Fruit fly (Drosophila melanogaster) whole organism, adult: ENCODE measurements around the gene His3.3A.

Experiments
- CG12768 ChIP-seq: fragments of 200-800 bp; sonication (Bioruptor generic); optimal IDR thresholded peaks from 2 replicates; lab custom pipeline; 2017; ENCODE audit warnings: missing biosample characterization, missing genetic modification characterization, mild to moderate bottlenecking, moderate library complexity, missing genetic modification reagents
- CG14711 ChIP-seq: fragments of 200-800 bp; sonication (Bioruptor generic); optimal IDR thresholded peaks from 2 replicates; lab custom pipeline; 2018; ENCODE audit warnings: missing biosample characterization, mild to moderate bottlenecking, missing genetic modification characterization, moderate library complexity
- CG33017 ChIP-seq: fragments of 200-800 bp; sonication (Bioruptor generic); optimal IDR thresholded peaks from 2 replicates; lab custom pipeline; 2018; ENCODE audit warnings: missing biosample characterization, mild to moderate bottlenecking, missing genetic modification characterization, moderate library complexity
- CG7045 ChIP-seq: fragments of 200-800 bp; sonication (Bioruptor generic); optimal IDR thresholded peaks from 2 replicates; lab custom pipeline; 2017; ENCODE audit warnings: missing biosample characterization, mild to moderate bottlenecking, missing genetic modification characterization
- Crg-1 ChIP-seq: fragments of 200-800 bp; sonication (Bioruptor generic); optimal IDR thresholded peaks from 2 replicates; lab custom pipeline; 2016; ENCODE audit warnings: missing biosample characterization, missing genetic modification characterization
- Mnt ChIP-seq: fragments of 200-800 bp; sonication (Bioruptor generic); optimal IDR thresholded peaks from 2 replicates; lab custom pipeline; 2016; ENCODE audit warnings: missing biosample characterization, mild to moderate bottlenecking, missing genetic modification characterization
- bab1 ChIP-seq: fragments of 200-800 bp; sonication (Bioruptor generic); optimal IDR thresholded peaks from 3 replicates; lab custom pipeline; 2019; ENCODE audit warnings: missing biosample characterization, mild to moderate bottlenecking, missing genetic modification characterization, moderate library complexity
- cic ChIP-seq: fragments of 200-800 bp; sonication (Bioruptor generic); optimal IDR thresholded peaks from 2 replicates; lab custom pipeline; 2017; ENCODE audit warnings: missing biosample characterization, mild to moderate bottlenecking, missing genetic modification characterization, moderate library complexity
- cnc ChIP-seq, 2 experiments: fragments of >200 bp; optimal IDR thresholded peaks; 2 replicates each; lab custom pipeline; 2017
- kay ChIP-seq: fragments of 200-800 bp; sonication (Bioruptor generic); peaks from one replicate; lab custom pipeline; 2016; ENCODE audit warnings: missing biosample characterization, missing genetic modification characterization, borderline replicate concordance
- ovo ChIP-seq: fragments of 200-800 bp; sonication (Bioruptor generic); optimal IDR thresholded peaks from 2 replicates; lab custom pipeline; 2016; ENCODE audit warnings: missing biosample characterization, missing genetic modification characterization

DNA sequence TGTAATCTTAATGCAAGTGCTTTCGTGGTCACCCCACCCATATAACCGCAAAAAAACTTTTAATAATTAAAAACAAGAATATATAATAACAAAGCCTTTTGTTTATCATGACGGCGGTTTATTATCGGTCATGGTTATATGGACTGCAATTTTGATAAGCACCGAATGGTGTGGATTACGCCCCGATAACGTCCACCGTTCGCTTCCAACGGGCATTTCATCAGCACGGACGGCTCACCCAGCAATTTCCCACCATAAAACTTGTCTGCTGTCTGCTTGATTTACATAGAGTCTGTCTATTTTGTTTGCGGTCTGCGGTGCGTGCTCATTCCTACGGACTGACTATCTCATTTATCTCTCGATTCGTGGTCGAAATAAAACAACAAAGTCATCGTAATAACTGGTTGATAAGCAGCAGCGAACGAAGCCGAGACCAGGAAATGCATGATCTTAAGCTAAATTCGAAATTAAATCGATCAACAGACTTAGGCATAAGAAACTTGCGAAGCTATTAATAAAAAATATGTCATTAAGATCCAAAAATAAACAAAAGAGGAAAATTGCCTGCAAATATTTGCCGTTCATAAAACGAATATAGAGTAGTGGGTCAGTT lies 40.6 kb downstream of the His3.3A start:
- TF ChIP-seq CG7045 (GFP tag; lab: Kevin White, UChicago), result peak; percentile 53
- peak; percentile 80 for TF ChIP-seq cic (GFP tag; lab: Kevin White, UChicago)
- no peak for TF ChIP-seq ovo (GFP tag; lab: Kevin White, UChicago)
- no peak for TF ChIP-seq CG14711
- no peak for TF ChIP-seq Mnt (GFP tag; lab: Kevin White, UChicago)
- peak; percentile 79 for TF ChIP-seq CG12768 (GFP tag; lab: Kevin White, UChicago)
- no peak for TF ChIP-seq bab1 (GFP tag; lab: Kevin White, UChicago)
- TF ChIP-seq kay (GFP tag; lab: Kevin White, UChicago), result no peak
- no peak for TF ChIP-seq Crg-1 (GFP tag; lab: Kevin White, UChicago)
- TF ChIP-seq cnc (optimal IDR thresholded peaks at IDR 0.05; lab: Kevin White, UChicago), result no peak
- TF ChIP-seq CG33017 (tag; lab: Kevin White, UChicago), result peak; percentile 81
